Worm (Caenorhabditis elegans): ENCODE measurements around the gene crld-1.

The crld-1 gene

DNA sequence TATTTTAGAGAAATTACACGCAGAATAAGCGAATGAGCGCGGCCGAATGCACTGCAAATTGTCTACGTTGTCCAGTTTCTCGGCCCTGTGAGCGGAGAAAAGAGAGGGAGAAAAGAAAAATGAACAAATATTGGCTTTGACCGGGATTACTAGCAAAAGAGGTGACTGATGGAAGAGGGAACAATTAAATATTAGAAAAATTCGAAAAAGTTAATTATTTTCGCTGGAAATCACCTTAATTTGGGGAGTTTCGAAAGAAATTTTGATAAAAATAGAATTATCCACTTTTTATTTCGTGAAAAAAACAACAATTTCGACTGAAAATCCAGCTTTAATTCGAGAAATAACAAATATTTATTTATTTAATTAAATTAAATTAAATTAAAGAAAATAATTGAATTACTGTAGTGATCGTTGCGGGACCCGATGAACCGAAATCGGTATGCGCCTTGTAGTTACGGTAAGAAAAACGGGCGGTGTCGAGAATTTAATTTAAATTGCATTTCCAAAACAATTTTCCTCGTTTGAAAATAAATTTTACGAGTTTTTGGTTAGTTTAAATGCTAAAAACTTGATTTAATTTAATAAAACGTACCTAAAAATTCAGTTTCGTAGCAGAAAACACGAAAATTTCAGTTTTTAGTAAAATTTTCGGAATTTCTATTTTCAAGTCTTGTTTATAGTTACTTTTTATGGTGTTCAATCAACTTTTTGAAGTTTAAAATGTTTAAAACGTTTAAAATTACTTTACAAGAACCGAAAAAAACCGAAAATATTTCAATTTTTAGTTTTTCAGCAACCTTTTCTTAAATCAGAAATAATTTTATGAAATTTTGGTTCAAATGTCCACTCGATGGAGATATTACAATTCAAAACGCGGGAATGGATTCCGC is at the start of gene crld-1, which contains the start of gene msh-5:
Gene crld-1 (minus strand): TSS at position 51 of the 893 bp plus-strand sequence.
Gene msh-5 (plus strand): TSS at position 843 of the 893 bp plus-strand sequence.
- no peak for TF ChIP-seq hmbx-1 (tag; optimal IDR thresholded peaks at IDR 0.05)
- TF ChIP-seq aly-1 (tag; optimal IDR thresholded peaks at IDR 0.05): no peak
- TF ChIP-seq B0310.2 (tag; optimal IDR thresholded peaks at IDR 0.05): no peak
- no peak for TF ChIP-seq scrt-1 (GFP tag; IDR thresholded peaks at IDR 0.05)
- TF ChIP-seq F13C5.2 (tag; optimal IDR thresholded peaks at IDR 0.05): no peak
- no peak for TF ChIP-seq ceh-13 (GFP tag; optimal IDR thresholded peaks at IDR 0.05)
- TF ChIP-seq hnd-1 (tag; optimal IDR thresholded peaks at IDR 0.05): no peak
- TF ChIP-seq sea-1 (GFP tag; conservative IDR thresholded peaks at IDR 0.05): no peak
- no peak for TF ChIP-seq pes-1 (GFP tag; IDR thresholded peaks at IDR 0.05)
- TF ChIP-seq ets-7 (tag; optimal IDR thresholded peaks at IDR 0.05): no peak
- TF ChIP-seq tra-4 (tag; optimal IDR thresholded peaks at IDR 0.05): no peak
- no peak for TF ChIP-seq flt-1 (GFP tag; IDR thresholded peaks at IDR 0.05)
- TF ChIP-seq ceh-36 (tag; optimal IDR thresholded peaks at IDR 0.05): no peak
- TF ChIP-seq tbx-37 (GFP tag; conservative IDR thresholded peaks at IDR 0.05): no peak
- TF ChIP-seq ama-1 (optimal IDR thresholded peaks at IDR 0.05): no peak
- TF ChIP-seq tbx-11 (GFP tag; IDR thresholded peaks at IDR 0.05): no peak
- no peak for TF ChIP-seq hmg-4 (GFP tag; optimal IDR thresholded peaks at IDR 0.05)

- no peak for TF ChIP-seq tbx-11 (GFP tag; IDR thresholded peaks at IDR 0.05)
- TF ChIP-seq tbx-37 (GFP tag; conservative IDR thresholded peaks at IDR 0.05): no peak
- no peak for TF ChIP-seq ama-1 (optimal IDR thresholded peaks at IDR 0.05)
- no peak for TF ChIP-seq hmg-4 (GFP tag; optimal IDR thresholded peaks at IDR 0.05)
- no peak for TF ChIP-seq F13C5.2 (tag; optimal IDR thresholded peaks at IDR 0.05)
- TF ChIP-seq ceh-13 (GFP tag; optimal IDR thresholded peaks at IDR 0.05): no peak
- TF ChIP-seq ets-7 (tag; optimal IDR thresholded peaks at IDR 0.05): no peak
- TF ChIP-seq sea-1 (GFP tag; conservative IDR thresholded peaks at IDR 0.05): no peak
- TF ChIP-seq aly-1 (tag; optimal IDR thresholded peaks at IDR 0.05): no peak
- TF ChIP-seq hnd-1 (tag; optimal IDR thresholded peaks at IDR 0.05): no peak
- TF ChIP-seq hmbx-1 (tag; optimal IDR thresholded peaks at IDR 0.05): no peak
- no peak for TF ChIP-seq B0310.2 (tag; optimal IDR thresholded peaks at IDR 0.05)
- TF ChIP-seq pes-1 (GFP tag; IDR thresholded peaks at IDR 0.05): no peak
- TF ChIP-seq scrt-1 (GFP tag; IDR thresholded peaks at IDR 0.05): no peak
- no peak for TF ChIP-seq tra-4 (tag; optimal IDR thresholded peaks at IDR 0.05)
Measured at ce11 chrIV:13204037-13204436, 49.8 kb upstream of the crld-1 start, which contains the start of gene ced-3. Gene ced-3 (minus strand): TSS chrIV:13204137.

DNA sequence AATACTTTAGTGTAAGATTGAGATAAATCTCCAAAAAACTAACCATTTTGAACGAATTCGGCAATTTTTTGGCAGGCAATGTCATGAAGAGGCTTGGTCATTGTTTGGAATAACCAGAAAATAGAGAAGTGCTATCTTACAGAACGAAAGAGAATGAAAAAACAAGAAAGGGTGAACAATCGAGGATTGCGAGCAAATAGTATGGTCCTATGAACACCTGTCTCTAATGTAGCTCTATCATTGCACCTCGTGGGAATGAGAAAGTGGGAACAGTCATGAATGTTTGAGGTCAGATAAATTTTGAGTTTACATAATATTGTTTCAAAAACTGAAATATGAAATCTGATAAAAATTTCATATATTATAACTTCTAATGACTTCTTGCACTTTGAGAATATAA is 43.0 kb upstream of the crld-1 start, which contains the start of gene C48D1.1:
Gene C48D1.1 (minus strand): TSS at position 101 of the 400 bp plus-strand sequence.
- TF ChIP-seq sea-1 (GFP tag; conservative IDR thresholded peaks at IDR 0.05) (no peak), hmbx-1 (tag; optimal IDR thresholded peaks at IDR 0.05) (no peak), tbx-37 (GFP tag; conservative IDR thresholded peaks at IDR 0.05) (no peak), B0310.2 (tag; optimal IDR thresholded peaks at IDR 0.05) (no peak), F13C5.2 (tag; optimal IDR thresholded peaks at IDR 0.05) (no peak), hmg-4 (GFP tag; optimal IDR thresholded peaks at IDR 0.05) (no peak), tbx-11 (GFP tag; IDR thresholded peaks at IDR 0.05) (no peak), hnd-1 (tag; optimal IDR thresholded peaks at IDR 0.05) (no peak), flt-1 (GFP tag; IDR thresholded peaks at IDR 0.05) (no peak), pes-1 (GFP tag; IDR thresholded peaks at IDR 0.05) (no peak), ama-1 (optimal IDR thresholded peaks at IDR 0.05) (no peak), tra-4 (tag; optimal IDR thresholded peaks at IDR 0.05) (no peak), ets-7 (tag; optimal IDR thresholded peaks at IDR 0.05) (no peak), ceh-36 (tag; optimal IDR thresholded peaks at IDR 0.05) (no peak), scrt-1 (GFP tag; IDR thresholded peaks at IDR 0.05) (no peak), ceh-13 (GFP tag; optimal IDR thresholded peaks at IDR 0.05) (no peak)

DNA sequence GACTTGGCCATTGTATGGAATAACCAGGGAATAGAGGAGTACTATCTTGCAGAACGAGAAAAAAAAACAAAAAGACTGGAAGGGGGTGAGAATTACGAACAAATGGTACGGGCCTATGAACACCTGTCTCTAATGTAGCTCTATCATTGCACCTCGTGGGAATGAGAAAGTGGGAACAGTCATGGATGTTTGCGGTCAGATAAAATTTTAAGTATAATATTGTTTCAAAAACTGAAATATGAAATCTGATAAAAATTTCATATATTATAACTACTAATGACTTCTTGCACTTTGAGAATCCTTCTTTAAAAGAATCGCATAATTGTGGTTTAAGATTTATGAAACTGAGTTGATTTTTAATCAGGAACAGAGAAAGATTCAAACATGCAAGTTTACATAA is 39.0 kb upstream of the crld-1 start, which contains the start of gene F58D2.5:
Gene F58D2.5 (minus strand): TSS at position 101 of the 400 bp plus-strand sequence.
- TF ChIP-seq ceh-13 (GFP tag; optimal IDR thresholded peaks at IDR 0.05) (no peak), hmg-4 (GFP tag; optimal IDR thresholded peaks at IDR 0.05) (no peak), F13C5.2 (tag; optimal IDR thresholded peaks at IDR 0.05) (no peak), ets-7 (tag; optimal IDR thresholded peaks at IDR 0.05) (no peak)

- TF ChIP-seq aly-1 (tag; optimal IDR thresholded peaks at IDR 0.05): no peak
- no peak for TF ChIP-seq tbx-37 (GFP tag; conservative IDR thresholded peaks at IDR 0.05)
- TF ChIP-seq tra-4 (tag; optimal IDR thresholded peaks at IDR 0.05): no peak
Measured at ce11 chrIV:13190075-13190474, 35.8 kb upstream of the crld-1 start.

DNA sequence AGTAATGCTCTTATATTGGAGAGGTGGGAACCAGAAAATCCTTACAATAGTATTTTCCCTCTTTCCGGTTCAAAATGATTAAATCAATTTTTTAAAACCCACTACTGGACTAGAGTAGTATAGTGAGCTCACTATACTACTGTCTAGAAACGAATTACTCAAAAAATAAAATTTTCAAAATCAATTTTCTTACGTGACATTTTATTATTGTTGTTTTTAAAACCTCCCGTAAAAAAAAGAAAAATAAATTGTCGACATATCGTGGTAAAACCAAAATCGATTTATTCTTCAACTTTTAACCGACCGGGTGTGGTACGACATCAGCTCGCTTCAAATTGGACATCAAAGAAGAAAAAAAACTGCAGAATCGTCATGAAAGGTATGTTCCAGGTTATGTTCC is 35.2 kb upstream of the crld-1 start, which contains the start of gene F58D2.2:
Gene F58D2.2 (plus strand): TSS at position 301 of the 400 bp plus-strand sequence.
- no peak for TF ChIP-seq F13C5.2 (tag; optimal IDR thresholded peaks at IDR 0.05)
- no peak for TF ChIP-seq sea-1 (GFP tag; conservative IDR thresholded peaks at IDR 0.05)
- TF ChIP-seq B0310.2 (tag; optimal IDR thresholded peaks at IDR 0.05): no peak
- TF ChIP-seq hmbx-1 (tag; optimal IDR thresholded peaks at IDR 0.05): no peak
- TF ChIP-seq ceh-36 (tag; optimal IDR thresholded peaks at IDR 0.05): no peak
- no peak for TF ChIP-seq tbx-37 (GFP tag; conservative IDR thresholded peaks at IDR 0.05)
- TF ChIP-seq hmg-4 (GFP tag; optimal IDR thresholded peaks at IDR 0.05): no peak
- no peak for TF ChIP-seq aly-1 (tag; optimal IDR thresholded peaks at IDR 0.05)
- TF ChIP-seq scrt-1 (GFP tag; IDR thresholded peaks at IDR 0.05): no peak
- no peak for TF ChIP-seq ets-7 (tag; optimal IDR thresholded peaks at IDR 0.05)
- TF ChIP-seq hnd-1 (tag; optimal IDR thresholded peaks at IDR 0.05): no peak
- TF ChIP-seq tra-4 (tag; optimal IDR thresholded peaks at IDR 0.05): no peak
- TF ChIP-seq tbx-11 (GFP tag; IDR thresholded peaks at IDR 0.05): no peak
- no peak for TF ChIP-seq flt-1 (GFP tag; IDR thresholded peaks at IDR 0.05)
- no peak for TF ChIP-seq pes-1 (GFP tag; IDR thresholded peaks at IDR 0.05)
- no peak for TF ChIP-seq ceh-13 (GFP tag; optimal IDR thresholded peaks at IDR 0.05)
- TF ChIP-seq ama-1 (optimal IDR thresholded peaks at IDR 0.05): no peak

DNA sequence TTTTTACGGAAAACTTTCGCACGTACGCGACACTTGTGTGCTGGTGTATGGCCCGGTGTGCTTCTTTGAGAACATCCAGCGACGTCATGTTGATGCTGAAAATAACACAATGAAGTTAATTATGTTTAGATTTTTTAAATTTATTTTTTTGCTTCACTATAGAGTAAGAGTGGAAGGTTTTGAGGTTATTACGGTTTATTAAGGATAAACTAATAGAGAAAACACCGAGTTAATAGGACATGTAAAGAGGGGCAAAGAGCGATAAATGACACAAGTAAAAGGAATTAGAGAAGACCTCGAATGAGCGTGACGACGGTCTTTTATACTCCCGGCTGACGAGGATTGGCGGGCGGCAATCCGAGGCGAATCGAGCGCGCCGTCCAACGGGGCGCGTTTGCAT is 34.7 kb upstream of the crld-1 start, which contains the start of gene F58D2.4:
Gene F58D2.4 (minus strand): TSS at position 101 of the 400 bp plus-strand sequence.
- no peak for TF ChIP-seq flt-1 (GFP tag; IDR thresholded peaks at IDR 0.05)

Data from whole organism, early embryonic.